Fruit fly (Drosophila melanogaster) whole organism, embryonic: ENCODE measurements around the gene CG5835.

Experiments
- Aef1 ChIP-seq: fragments of 200-800 bp; sonication (Bioruptor generic); IDR thresholded peaks from 3 replicates; pipeline ENCODE4 v1.3.6; 2022; ENCODE audit warnings: missing biosample characterization, missing genetic modification characterization
- Atf3 ChIP-seq: fragments of 200-800 bp; sonication (Bioruptor generic); optimal IDR thresholded peaks from 3 replicates; lab custom pipeline; 2016; ENCODE audit warnings: missing biosample characterization, missing genetic modification characterization
- B-H2 ChIP-seq: fragments of 200-800 bp; sonication (Bioruptor generic); optimal IDR thresholded peaks from 2 replicates; lab custom pipeline; 2018; ENCODE audit warnings: missing biosample characterization, mild to moderate bottlenecking, missing genetic modification characterization
- Bdp1 ChIP-seq: fragments of 200-800 bp; sonication (Bioruptor generic); optimal IDR thresholded peaks from 3 replicates; lab custom pipeline; 2016; ENCODE audit warnings: missing biosample characterization, missing genetic modification characterization
- CG10267 ChIP-seq: fragments of 200-800 bp; sonication (Bioruptor generic); optimal IDR thresholded peaks from 2 replicates; lab custom pipeline; 2018; ENCODE audit warnings: missing biosample characterization, mild to moderate bottlenecking, missing genetic modification characterization, moderate library complexity
- CG10431 ChIP-seq: fragments of 200-800 bp; sonication (Bioruptor generic); optimal IDR thresholded peaks from 3 replicates; lab custom pipeline; 2018; ENCODE audit warnings: missing biosample characterization, mild to moderate bottlenecking, missing genetic modification characterization
- CG10565 ChIP-seq: fragments of 200-800 bp; sonication (Bioruptor generic); optimal IDR thresholded peaks from 3 replicates; lab custom pipeline; 2016; ENCODE audit warnings: missing biosample characterization, mild to moderate bottlenecking, missing genetic modification characterization
- CG11085 ChIP-seq: fragments of 200-800 bp; sonication (Bioruptor generic); IDR thresholded peaks from 2 replicates; pipeline ENCODE4 v1.3.6; 2022; ENCODE audit warnings: missing biosample characterization, missing genetic modification characterization
- CG12071 ChIP-seq: fragments of 200-800 bp; sonication (Bioruptor generic); optimal IDR thresholded peaks from 3 replicates; lab custom pipeline; 2018; ENCODE audit warnings: missing biosample characterization, mild to moderate bottlenecking, missing genetic modification characterization
- CG15601 ChIP-seq: fragments of 200-800 bp; sonication (Bioruptor generic); optimal IDR thresholded peaks from 3 replicates; lab custom pipeline; 2019; ENCODE audit warnings: missing biosample characterization, mild to moderate bottlenecking, missing genetic modification characterization, moderate library complexity
- CG1603 ChIP-seq: fragments of 200-800 bp; sonication (Bioruptor generic); optimal IDR thresholded peaks from 2 replicates; lab custom pipeline; 2019; ENCODE audit warnings: missing biosample characterization, mild to moderate bottlenecking, missing genetic modification characterization, moderate library complexity
- CG16863 ChIP-seq: fragments of 200-800 bp; sonication (Bioruptor generic); optimal IDR thresholded peaks from 3 replicates; lab custom pipeline; 2016; ENCODE audit warnings: missing biosample characterization, missing genetic modification characterization
- CG17612 ChIP-seq: fragments of 200-800 bp; sonication (Bioruptor generic); IDR thresholded peaks from 2 replicates; pipeline ENCODE4 v1.3.6; 2022; ENCODE audit warnings: missing biosample characterization, missing genetic modification characterization
- CG17829 ChIP-seq: fragments of 200-800 bp; optimal IDR thresholded peaks from 2 replicates; lab custom pipeline; 2019; ENCODE audit warnings: missing biosample characterization, mild to moderate bottlenecking, missing genetic modification characterization, moderate library complexity
- CG1792 ChIP-seq: fragments of 200-800 bp; sonication (Bioruptor generic); optimal IDR thresholded peaks from 2 replicates; lab custom pipeline; 2016; ENCODE audit warnings: missing biosample characterization, missing genetic modification characterization
- CG3281 ChIP-seq: fragments of 200-800 bp; sonication (Bioruptor generic); optimal IDR thresholded peaks from 3 replicates; lab custom pipeline; 2017; ENCODE audit warnings: missing biosample characterization, mild to moderate bottlenecking, missing genetic modification characterization
- CG3995 ChIP-seq: fragments of 200-800 bp; sonication (Bioruptor generic); optimal IDR thresholded peaks from 3 replicates; lab custom pipeline; 2016; ENCODE audit warnings: missing biosample characterization, missing genetic modification characterization
- CG4854 ChIP-seq: fragments of 200-800 bp; sonication (Bioruptor generic); optimal IDR thresholded peaks from 2 replicates; lab custom pipeline; 2016; ENCODE audit warnings: missing biosample characterization, missing genetic modification characterization, inconsistent platforms
- CG6254 ChIP-seq: fragments of 200-800 bp; sonication (Bioruptor generic); optimal IDR thresholded peaks from 3 replicates; lab custom pipeline; 2017; ENCODE audit warnings: mild to moderate bottlenecking, missing biosample characterization, missing genetic modification reagents, missing genetic modification characterization
- CG7745 ChIP-seq: fragments of 200-800 bp; sonication (Bioruptor generic); optimal IDR thresholded peaks from 2 replicates; lab custom pipeline; 2018; ENCODE audit warnings: missing biosample characterization, mild to moderate bottlenecking, missing genetic modification characterization, moderate library complexity
- CG8388 ChIP-seq: fragments of 200-800 bp; sonication (Bioruptor generic); optimal IDR thresholded peaks from 2 replicates; lab custom pipeline; 2019; ENCODE audit warnings: missing biosample characterization, mild to moderate bottlenecking, missing genetic modification characterization, moderate library complexity
- Dip3 ChIP-seq: fragments of 200-800 bp; sonication (Bioruptor generic); optimal IDR thresholded peaks from 3 replicates; lab custom pipeline; 2016; ENCODE audit warnings: missing biosample characterization, missing genetic modification characterization
- Dll ChIP-seq: fragments of 200-800 bp; sonication (Bioruptor generic); IDR thresholded peaks from 4 replicates; pipeline ENCODE4 v1.3.6; 2022; ENCODE audit warnings: missing biosample characterization, missing genetic modification characterization; ENCODE audit not compliant: partially characterized antibody
- HLHmδ ChIP-seq: fragments of 200-800 bp; sonication (Bioruptor generic); optimal IDR thresholded peaks from 2 replicates; lab custom pipeline; 2018; ENCODE audit warnings: missing biosample characterization, mild to moderate bottlenecking, missing genetic modification characterization, moderate library complexity
- HmgD ChIP-seq: fragments of 200-800 bp; sonication (Bioruptor generic); optimal IDR thresholded peaks from 3 replicates; lab custom pipeline; 2016; ENCODE audit warnings: missing biosample characterization, missing genetic modification characterization
- Meics ChIP-seq: fragments of 200-800 bp; sonication (Bioruptor generic); optimal IDR thresholded peaks from 2 replicates; lab custom pipeline; 2017; ENCODE audit warnings: missing biosample characterization, mild to moderate bottlenecking, missing genetic modification characterization
- Nf-YB ChIP-seq: fragments of 200-800 bp; sonication (Bioruptor generic); optimal IDR thresholded peaks from 3 replicates; lab custom pipeline; 2019; ENCODE audit warnings: missing biosample characterization, mild to moderate bottlenecking, missing genetic modification characterization, moderate library complexity
- Poxn ChIP-seq: fragments of 200-800 bp; sonication (Bioruptor generic); IDR thresholded peaks from 2 replicates; pipeline ENCODE4 v1.3.6; 2022; ENCODE audit warnings: missing biosample characterization, missing genetic modification characterization
- Sin3A ChIP-seq: fragments of >200 bp; optimal IDR thresholded peaks from 2 replicates; lab custom pipeline; 2018
- Six4 ChIP-seq: fragments of 200-800 bp; sonication (Bioruptor generic); optimal IDR thresholded peaks from 2 replicates; lab custom pipeline; 2016; ENCODE audit warnings: missing biosample characterization, missing genetic modification characterization
- Vsx1 ChIP-seq: fragments of 200-800 bp; sonication (Bioruptor generic); optimal IDR thresholded peaks from 2 replicates; lab custom pipeline; 2017; ENCODE audit warnings: missing biosample characterization, mild to moderate bottlenecking, missing genetic modification characterization, missing genetic modification reagents
- br ChIP-seq: fragments of >200 bp; optimal IDR thresholded peaks from 2 replicates; lab custom pipeline; 2017
- cg ChIP-seq: fragments of 200-800 bp; sonication (Bioruptor generic); optimal IDR thresholded peaks from 3 replicates; lab custom pipeline; 2019; ENCODE audit warnings: missing biosample characterization, mild to moderate bottlenecking, missing genetic modification characterization, moderate library complexity
- chinmo ChIP-seq: fragments of 200-800 bp; sonication (Bioruptor generic); IDR thresholded peaks from 4 replicates; pipeline ENCODE4 v1.3.6; 2022; ENCODE audit warnings: missing biosample characterization, missing genetic modification characterization; ENCODE audit not compliant: partially characterized antibody
- dm ChIP-seq: fragments of 200-800 bp; sonication (Bioruptor generic); optimal IDR thresholded peaks from 3 replicates; lab custom pipeline; 2016; ENCODE audit warnings: missing biosample characterization, missing genetic modification characterization
- esg ChIP-seq: fragments of 200-800 bp; sonication (Bioruptor generic); conservative IDR thresholded peaks from 2 replicates; pipeline ENCODE4 v1.3.6; 2022; ENCODE audit warnings: missing biosample characterization, missing genetic modification characterization
- gcm2 ChIP-seq: fragments of 200-800 bp; sonication (Bioruptor generic); optimal IDR thresholded peaks from 2 replicates; lab custom pipeline; 2016; ENCODE audit warnings: missing biosample characterization, missing genetic modification characterization
- grau ChIP-seq: fragments of 200-800 bp; optimal IDR thresholded peaks from 3 replicates; lab custom pipeline; 2019; ENCODE audit warnings: missing biosample characterization, mild to moderate bottlenecking, missing genetic modification characterization, moderate library complexity
- gsb-n ChIP-seq: fragments of 200-800 bp; sonication (Bioruptor generic); optimal IDR thresholded peaks from 3 replicates; lab custom pipeline; 2018; ENCODE audit warnings: missing biosample characterization, mild to moderate bottlenecking, missing genetic modification characterization
- gt ChIP-seq: fragments of 200-800 bp; sonication (Bioruptor generic); IDR thresholded peaks from 2 replicates; pipeline ENCODE4 v1.3.6; 2022; ENCODE audit warnings: missing biosample characterization, missing genetic modification characterization
- jigr1 ChIP-seq: fragments of 200-800 bp; sonication (Bioruptor generic); IDR thresholded peaks from 3 replicates; pipeline ENCODE4 v1.3.6; 2022; ENCODE audit warnings: missing biosample characterization, missing genetic modification characterization
- ken ChIP-seq: fragments of 200-800 bp; sonication (Bioruptor generic); IDR thresholded peaks from 3 replicates; pipeline ENCODE4 v1.3.6; 2022; ENCODE audit warnings: missing biosample characterization, missing genetic modification characterization
- nom ChIP-seq: fragments of 200-800 bp; sonication (Bioruptor generic); optimal IDR thresholded peaks from 2 replicates; lab custom pipeline; 2017; ENCODE audit warnings: missing biosample characterization, missing genetic modification characterization, mild to moderate bottlenecking, moderate library complexity, missing genetic modification reagents
- odd ChIP-seq: fragments of 200-800 bp; sonication (Bioruptor generic); optimal IDR thresholded peaks from 2 replicates; lab custom pipeline; 2017; ENCODE audit warnings: missing biosample characterization, mild to moderate bottlenecking, missing genetic modification characterization
- psq ChIP-seq: fragments of 200-800 bp; sonication (Bioruptor generic); optimal IDR thresholded peaks from 2 replicates; lab custom pipeline; 2017; ENCODE audit warnings: missing biosample characterization, missing genetic modification characterization
- repo ChIP-seq: fragments of 200-800 bp; sonication (Bioruptor generic); optimal IDR thresholded peaks from 2 replicates; lab custom pipeline; 2016; ENCODE audit warnings: missing biosample characterization, missing genetic modification characterization
- stwl ChIP-seq: fragments of 200-800 bp; sonication (Bioruptor generic); optimal IDR thresholded peaks from 3 replicates; lab custom pipeline; 2018; ENCODE audit warnings: missing biosample characterization, mild to moderate bottlenecking, missing genetic modification characterization, moderate library complexity
- sug ChIP-seq: fragments of 200-800 bp; optimal IDR thresholded peaks from 2 replicates; lab custom pipeline; 2019; ENCODE audit warnings: missing biosample characterization, mild to moderate bottlenecking, missing genetic modification characterization, moderate library complexity
- tin ChIP-seq: fragments of 200-800 bp; sonication (Bioruptor generic); optimal IDR thresholded peaks from 3 replicates; lab custom pipeline; 2016; ENCODE audit warnings: missing biosample characterization, missing genetic modification characterization
- usp ChIP-seq: fragments of >200 bp; optimal IDR thresholded peaks from 2 replicates; lab custom pipeline; 2017; ENCODE audit warnings: missing biosample characterization, missing genetic modification characterization
- wek ChIP-seq: fragments of 200-800 bp; sonication (Bioruptor generic); optimal IDR thresholded peaks from 3 replicates; lab custom pipeline; 2018; ENCODE audit warnings: missing biosample characterization, mild to moderate bottlenecking, missing genetic modification characterization, moderate library complexity

Gene CG5835

dm6 chr3R:19180263-19180893, 26.9 kb upstream of the CG5835 start, which contains the start of the genes CG5555 and myd (continued):
- TF ChIP-seq ken (GFP tag; lab: Robert Waterston, UW) (peak; percentile 50; the same call in 1 of the 3 replicates), wek (GFP tag; lab: Kevin White, UChicago) (no peak), CG12071 (GFP tag; lab: Kevin White, UChicago) (no peak), esg (no peak), dm (GFP tag; lab: Kevin White, UChicago) (no peak), CG10565 (GFP tag; lab: Kevin White, UChicago) (no peak), CG11085 (GFP tag; lab: Robert Waterston, UW) (0 out of 2 replicates have a peak, but pooled peaks have one; percentile 35), odd (GFP tag; lab: Kevin White, UChicago) (no peak), Poxn (GFP tag; lab: Robert Waterston, UW) (no peak), chinmo (peak; percentile 79; the same call in 3 of the 4 replicates), CG1792 (no peak), usp (no peak), cg (no peak), CG7745 (tag; lab: Kevin White, UChicago) (no peak), grau (peak; percentile 66), Dll (GFP tag; lab: Robert Waterston, UW) (peak; percentile 78), CG10267 (tag; lab: Kevin White, UChicago) (peak; percentile 95), Bdp1 (GFP tag; lab: Kevin White, UChicago) (no peak), gt (GFP tag; lab: Robert Waterston, UW) (no peak), CG17829 (peak; percentile 32), CG15601 (tag; lab: Kevin White, UChicago) (no peak), B-H2 (GFP tag; lab: Kevin White, UChicago) (peak; percentile 59), CG16863 (GFP tag; lab: Kevin White, UChicago) (no peak), CG3281 (GFP tag; lab: Kevin White, UChicago) (peak; percentile 18), HLHmδ (GFP tag; lab: Kevin White, UChicago) (no peak), stwl (peak; percentile 92), CG10431 (GFP tag; lab: Kevin White, UChicago) (no peak), Six4 (peak; percentile 2), CG6254 (GFP tag; lab: Kevin White, UChicago) (no peak), CG1603 (peak; percentile 56), Meics (GFP tag; lab: Kevin White, UChicago) (no peak), HmgD (GFP tag; lab: Kevin White, UChicago) (no peak), psq (GFP tag; lab: Kevin White, UChicago) (no peak), nom (GFP tag; lab: Kevin White, UChicago) (no peak), tin (no peak), CG8388 (GFP tag; lab: Kevin White, UChicago) (no peak), Nf-YB (GFP tag; lab: Kevin White, UChicago) (peak; percentile 16), br (lab: Kevin White, UChicago) (no peak), CG4854 (GFP tag; lab: Kevin White, UChicago) (no peak), gsb-n (tag; lab: Kevin White, UChicago) (no peak), CG17612 (no peak), Vsx1 (GFP tag; lab: Kevin White, UChicago) (no peak), repo (GFP tag; lab: Kevin White, UChicago) (no peak), jigr1 (GFP tag; lab: Robert Waterston, UW) (no peak), gcm2 (GFP tag; lab: Kevin White, UChicago) (no peak), Sin3A (lab: Kevin White, UChicago) (peak; percentile 35), Aef1 (no peak; the same call in 2 of the 3 replicates), sug (tag; lab: Kevin White, UChicago) (no peak), Dip3 (peak; percentile 18), Atf3 (GFP tag; lab: Kevin White, UChicago) (no peak), CG3995 (GFP tag; lab: Kevin White, UChicago) (peak; percentile 87)
